Fruit fly (Drosophila melanogaster) whole organism, embryonic: Measurements from ENCODE around the gene mRpS26.
A peak's percentile ranks its signal among the peaks of the same experiment; 100 is the strongest.

ENCODE experiments used
- ATbp ChIP-seq: fragments of 200-800 bp; sonication (Bioruptor generic); optimal IDR thresholded peaks from 2 replicates; lab custom pipeline; 2017; ENCODE audit warnings: missing biosample characterization, mild to moderate bottlenecking, missing genetic modification characterization, missing genetic modification reagents
- Bdp1 ChIP-seq: fragments of 200-800 bp; sonication (Bioruptor generic); optimal IDR thresholded peaks from 3 replicates; lab custom pipeline; 2016; ENCODE audit warnings: missing biosample characterization, missing genetic modification characterization
- CG10209 ChIP-seq: fragments of 200-800 bp; sonication (Bioruptor generic); optimal IDR thresholded peaks from 3 replicates; lab custom pipeline; 2017; ENCODE audit warnings: missing biosample characterization, mild to moderate bottlenecking, missing genetic modification characterization, missing genetic modification reagents
- CG10979 ChIP-seq: fragments of 200-800 bp; sonication (Bioruptor generic); optimal IDR thresholded peaks from 2 replicates; lab custom pipeline; 2018; ENCODE audit warnings: missing biosample characterization, mild to moderate bottlenecking, missing genetic modification characterization, moderate library complexity
- CG12236 ChIP-seq: fragments of 200-800 bp; sonication (Bioruptor generic); optimal IDR thresholded peaks from 2 replicates; lab custom pipeline; 2016; ENCODE audit warnings: missing biosample characterization, missing genetic modification characterization
- CG12391 ChIP-seq: fragments of 200-800 bp; sonication (Bioruptor generic); optimal IDR thresholded peaks from 3 replicates; lab custom pipeline; 2018; ENCODE audit warnings: missing biosample characterization, mild to moderate bottlenecking, missing genetic modification characterization, moderate library complexity
- CG13424 ChIP-seq: fragments of 200-800 bp; sonication (Bioruptor generic); optimal IDR thresholded peaks from 2 replicates; lab custom pipeline; 2019; ENCODE audit warnings: missing biosample characterization, mild to moderate bottlenecking, missing genetic modification characterization, moderate library complexity
- CG1647 ChIP-seq: fragments of 200-800 bp; sonication (Bioruptor generic); optimal IDR thresholded peaks from 3 replicates; lab custom pipeline; 2016; ENCODE audit warnings: missing biosample characterization, missing genetic modification characterization
- CG18476 ChIP-seq: fragments of 200-800 bp; sonication (Bioruptor generic); optimal IDR thresholded peaks from 2 replicates; lab custom pipeline; 2016; ENCODE audit warnings: missing biosample characterization, mild to moderate bottlenecking, missing genetic modification characterization
- CG18599 ChIP-seq: fragments of 200-800 bp; sonication (Bioruptor generic); optimal IDR thresholded peaks from 3 replicates; lab custom pipeline; 2017; ENCODE audit warnings: missing biosample characterization, missing genetic modification characterization, mild to moderate bottlenecking, moderate library complexity, missing genetic modification reagents
- CG2875 ChIP-seq: fragments of 200-800 bp; sonication (Bioruptor generic); optimal IDR thresholded peaks from 2 replicates; lab custom pipeline; 2017; ENCODE audit warnings: missing biosample characterization, mild to moderate bottlenecking, missing genetic modification characterization, missing genetic modification reagents
- CG2889 ChIP-seq: fragments of 200-800 bp; sonication (Bioruptor generic); IDR thresholded peaks from 3 replicates; pipeline ENCODE4 v1.3.6; 2022; ENCODE audit warnings: missing biosample characterization, missing genetic modification characterization
- CG4424 ChIP-seq: fragments of 200-800 bp; sonication (Bioruptor generic); optimal IDR thresholded peaks from 3 replicates; lab custom pipeline; 2016; ENCODE audit warnings: missing biosample characterization, missing genetic modification characterization
- CG4730 ChIP-seq: fragments of 200-800 bp; sonication (Bioruptor generic); IDR thresholded peaks from 2 replicates; pipeline ENCODE4 v1.3.6; 2022; ENCODE audit warnings: missing biosample characterization, missing genetic modification characterization
- CG7928 ChIP-seq: fragments of 200-800 bp; sonication (Bioruptor generic); optimal IDR thresholded peaks from 2 replicates; lab custom pipeline; 2017; ENCODE audit warnings: missing biosample characterization, mild to moderate bottlenecking, missing genetic modification characterization
- CG7987 ChIP-seq: fragments of 200-800 bp; sonication (Bioruptor generic); optimal IDR thresholded peaks from 2 replicates; lab custom pipeline; 2018; ENCODE audit warnings: missing biosample characterization, mild to moderate bottlenecking, missing genetic modification characterization, moderate library complexity
- CG9437 ChIP-seq: fragments of 200-800 bp; sonication (Bioruptor generic); optimal IDR thresholded peaks from 2 replicates; lab custom pipeline; 2018; ENCODE audit warnings: missing biosample characterization, mild to moderate bottlenecking, missing genetic modification characterization
- CHES-1-like ChIP-seq: fragments of 200-800 bp; sonication (Bioruptor generic); optimal IDR thresholded peaks from 2 replicates; lab custom pipeline; 2016; ENCODE audit warnings: missing biosample characterization, missing genetic modification characterization
- Dll ChIP-seq: fragments of 200-800 bp; sonication (Bioruptor generic); IDR thresholded peaks from 4 replicates; pipeline ENCODE4 v1.3.6; 2022; ENCODE audit warnings: missing biosample characterization, missing genetic modification characterization; ENCODE audit not compliant: partially characterized antibody
- Ets65A ChIP-seq: fragments of 200-800 bp; sonication (Bioruptor generic); peaks from one replicate; lab custom pipeline; 2016; ENCODE audit warnings: missing biosample characterization, missing genetic modification characterization
- Jarid2 ChIP-seq: fragments of 200-800 bp; sonication (Bioruptor generic); optimal IDR thresholded peaks from 3 replicates; lab custom pipeline; 2017; ENCODE audit warnings: mild to moderate bottlenecking, missing biosample characterization, missing genetic modification reagents, missing genetic modification characterization
- NC2β ChIP-seq: fragments of 200-800 bp; sonication (Bioruptor generic); optimal IDR thresholded peaks from 2 replicates; lab custom pipeline; 2016; ENCODE audit warnings: missing biosample characterization, missing genetic modification characterization
- Nf-YC ChIP-seq: fragments of 200-800 bp; optimal IDR thresholded peaks from 3 replicates; lab custom pipeline; 2019; ENCODE audit warnings: missing biosample characterization, mild to moderate bottlenecking, missing genetic modification characterization, moderate library complexity
- Oli ChIP-seq: fragments of 200-800 bp; sonication (Bioruptor generic); optimal IDR thresholded peaks from 2 replicates; lab custom pipeline; 2018; ENCODE audit warnings: missing biosample characterization, mild to moderate bottlenecking, missing genetic modification characterization, moderate library complexity
- Xbp1 ChIP-seq: fragments of 200-800 bp; sonication (Bioruptor generic); optimal IDR thresholded peaks from 3 replicates; lab custom pipeline; 2016; ENCODE audit warnings: missing biosample characterization, mild to moderate bottlenecking, missing genetic modification characterization
- amos ChIP-seq: fragments of 200-800 bp; sonication (Bioruptor generic); IDR thresholded peaks from 2 replicates; pipeline ENCODE4 v1.3.6; 2022; ENCODE audit warnings: missing biosample characterization, missing genetic modification characterization; ENCODE audit not compliant: partially characterized antibody
- ara ChIP-seq: fragments of 200-800 bp; sonication (Bioruptor generic); IDR thresholded peaks from 2 replicates; pipeline ENCODE4 v1.3.6; 2022; ENCODE audit warnings: missing biosample characterization, missing genetic modification characterization
- bigmax ChIP-seq: fragments of 200-800 bp; sonication (Bioruptor generic); optimal IDR thresholded peaks from 2 replicates; lab custom pipeline; 2018; ENCODE audit warnings: missing biosample characterization, mild to moderate bottlenecking, missing genetic modification characterization
- chn ChIP-seq: fragments of 200-800 bp; sonication (Bioruptor generic); optimal IDR thresholded peaks from 2 replicates; lab custom pipeline; 2016; ENCODE audit warnings: missing biosample characterization, missing genetic modification characterization
- dm ChIP-seq: fragments of 200-800 bp; sonication (Bioruptor generic); optimal IDR thresholded peaks from 3 replicates; lab custom pipeline; 2016; ENCODE audit warnings: missing biosample characterization, missing genetic modification characterization
- en ChIP-seq: fragments of 200-800 bp; sonication (Bioruptor generic); optimal IDR thresholded peaks from 2 replicates; lab custom pipeline; 2016; ENCODE audit warnings: missing biosample characterization, missing genetic modification characterization
- exex ChIP-seq: fragments of 200-800 bp; sonication (Bioruptor generic); optimal IDR thresholded peaks from 4 replicates; lab custom pipeline; 2018; ENCODE audit warnings: missing biosample characterization, mild to moderate bottlenecking, missing genetic modification characterization, moderate library complexity
- eyg ChIP-seq: fragments of 200-800 bp; sonication (Bioruptor generic); optimal IDR thresholded peaks from 3 replicates; lab custom pipeline; 2016; ENCODE audit warnings: missing biosample characterization, missing genetic modification characterization
- gsb ChIP-seq: fragments of 200-800 bp; sonication (Bioruptor generic); IDR thresholded peaks from 2 replicates; pipeline ENCODE4 v1.3.6; 2022; ENCODE audit warnings: missing biosample characterization, missing genetic modification characterization
- hbn ChIP-seq: fragments of 200-800 bp; sonication (Bioruptor generic); IDR thresholded peaks from 2 replicates; pipeline ENCODE4 v1.3.6; 2022; ENCODE audit warnings: missing biosample characterization, missing genetic modification characterization; ENCODE audit not compliant: partially characterized antibody
- jigr1 ChIP-seq: fragments of 200-800 bp; sonication (Bioruptor generic); IDR thresholded peaks from 3 replicates; pipeline ENCODE4 v1.3.6; 2022; ENCODE audit warnings: missing biosample characterization, missing genetic modification characterization
- lbe ChIP-seq: fragments of 200-800 bp; sonication (Bioruptor generic); optimal IDR thresholded peaks from 2 replicates; lab custom pipeline; 2016; ENCODE audit warnings: missing biosample characterization, mild to moderate bottlenecking, missing genetic modification characterization
- lilli ChIP-seq: fragments of 200-800 bp; sonication (Bioruptor generic); optimal IDR thresholded peaks from 3 replicates; lab custom pipeline; 2016; ENCODE audit warnings: missing biosample characterization, missing genetic modification characterization
- org-1 ChIP-seq: fragments of 200-800 bp; sonication (Bioruptor generic); optimal IDR thresholded peaks from 2 replicates; lab custom pipeline; 2017; ENCODE audit warnings: missing biosample characterization, missing genetic modification characterization
- peb ChIP-seq: fragments of 200-800 bp; sonication (Bioruptor generic); IDR thresholded peaks from 2 replicates; pipeline ENCODE4 v1.3.6; 2022; ENCODE audit warnings: missing biosample characterization, missing genetic modification characterization
- pnt ChIP-seq: fragments of 200-800 bp; sonication (Bioruptor generic); optimal IDR thresholded peaks from 3 replicates; lab custom pipeline; 2016; ENCODE audit warnings: missing biosample characterization, missing genetic modification characterization
- pros ChIP-seq: fragments of 200-800 bp; sonication (Bioruptor generic); optimal IDR thresholded peaks from 3 replicates; lab custom pipeline; 2019; ENCODE audit warnings: missing biosample characterization, mild to moderate bottlenecking, missing genetic modification characterization, moderate library complexity
- pum ChIP-seq: fragments of 200-800 bp; sonication (Bioruptor generic); optimal IDR thresholded peaks from 2 replicates; lab custom pipeline; 2016; ENCODE audit warnings: missing biosample characterization, missing genetic modification characterization
- row ChIP-seq: fragments of 200-800 bp; sonication (Bioruptor generic); IDR thresholded peaks from 3 replicates; pipeline ENCODE4 v1.3.6; 2022; ENCODE audit warnings: missing biosample characterization, missing genetic modification characterization
- sens-2 ChIP-seq: fragments of 200-800 bp; sonication (Bioruptor generic); IDR thresholded peaks from 2 replicates; pipeline ENCODE4 v1.3.6; 2022; ENCODE audit warnings: missing biosample characterization, missing genetic modification characterization
- slou ChIP-seq: fragments of 200-800 bp; sonication (Bioruptor generic); optimal IDR thresholded peaks from 3 replicates; lab custom pipeline; 2016; ENCODE audit warnings: missing biosample characterization, missing genetic modification characterization
- tap ChIP-seq: fragments of 200-800 bp; optimal IDR thresholded peaks from 3 replicates; lab custom pipeline; 2019; ENCODE audit warnings: missing biosample characterization, mild to moderate bottlenecking, missing genetic modification characterization, moderate library complexity
- tgo ChIP-seq: fragments of 200-800 bp; sonication (Bioruptor generic); IDR thresholded peaks from 3 replicates; pipeline ENCODE4 v1.3.6; 2022; ENCODE audit warnings: missing biosample characterization, missing genetic modification characterization
- unpg ChIP-seq: fragments of 200-800 bp; sonication (Bioruptor generic); optimal IDR thresholded peaks from 3 replicates; lab custom pipeline; 2018; ENCODE audit warnings: missing biosample characterization, mild to moderate bottlenecking, missing genetic modification characterization, moderate library complexity

The mRpS26 gene

DNA sequence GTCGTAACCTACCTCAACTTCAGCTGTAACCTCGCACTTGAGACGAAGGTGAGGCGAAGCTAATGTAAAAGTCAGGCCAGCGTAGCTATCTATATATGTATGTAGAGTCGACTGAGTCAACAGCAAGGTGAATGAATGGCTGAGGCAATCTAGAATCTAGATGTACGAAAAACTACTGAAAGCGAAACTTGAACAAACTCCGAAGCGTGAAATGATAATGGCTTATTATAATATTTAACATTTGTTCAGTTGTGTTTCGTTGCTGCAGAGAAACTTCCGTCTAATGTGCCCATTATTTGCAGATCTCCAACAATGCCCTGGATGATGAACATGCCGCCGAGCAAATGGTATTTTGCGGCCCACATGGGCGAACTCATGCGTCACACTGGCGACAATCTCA, 38.2 kb downstream of the mRpS26 start (continued):
- TF ChIP-seq CG2889 (no peak), Dll (GFP tag; lab: Robert Waterston, UW) (no peak), CG18599 (GFP tag; lab: Kevin White, UChicago) (peak; percentile 52), CG12391 (no peak), peb (GFP tag; lab: Robert Waterston, UW) (no peak), Oli (no peak), Ets65A (GFP tag; lab: Kevin White, UChicago) (no peak), CHES-1-like (peak; percentile 8), CG10209 (peak; percentile 41), hbn (GFP tag; lab: Robert Waterston, UW) (no peak), amos (GFP tag; lab: Robert Waterston, UW) (no peak), lbe (GFP tag; lab: Kevin White, UChicago) (no peak), CG12236 (no peak), Bdp1 (GFP tag; lab: Kevin White, UChicago) (no peak), gsb (GFP tag; lab: Robert Waterston, UW) (no peak), Nf-YC (tag; lab: Kevin White, UChicago) (no peak), unpg (GFP tag; lab: Kevin White, UChicago) (peak; percentile 11), CG2875 (GFP tag; lab: Kevin White, UChicago) (peak; percentile 30), lilli (GFP tag; lab: Kevin White, UChicago) (no peak), pros (no peak), CG18476 (GFP tag; lab: Kevin White, UChicago) (no peak), CG4424 (no peak), dm (no peak), CG4730 (GFP tag; lab: Robert Waterston, UW) (no peak), chn (no peak), eyg (GFP tag; lab: Kevin White, UChicago) (no peak), ara (GFP tag; lab: Robert Waterston, UW) (no peak), CG9437 (GFP tag; lab: Kevin White, UChicago) (no peak), exex (tag; lab: Kevin White, UChicago) (no peak), CG1647 (GFP tag; lab: Kevin White, UChicago) (no peak), tap (tag; lab: Kevin White, UChicago) (no peak), tgo (GFP tag; lab: Robert Waterston, UW) (no peak), jigr1 (GFP tag; lab: Robert Waterston, UW) (no peak), slou (no peak), Xbp1 (GFP tag; lab: Kevin White, UChicago) (no peak), pum (no peak), CG7987 (GFP tag; lab: Kevin White, UChicago) (no peak), row (GFP tag; lab: Robert Waterston, UW) (no peak), CG10979 (no peak), org-1 (GFP tag; lab: Kevin White, UChicago) (no peak), Jarid2 (GFP tag; lab: Kevin White, UChicago) (no peak), CG13424 (no peak), en (GFP tag; lab: Kevin White, UChicago) (no peak), sens-2 (GFP tag; lab: Robert Waterston, UW) (no peak), bigmax (GFP tag; lab: Kevin White, UChicago) (no peak), ATbp (GFP tag; lab: Kevin White, UChicago) (peak; percentile 46), pnt (GFP tag; lab: Kevin White, UChicago) (no peak), NC2β (GFP tag; lab: Kevin White, UChicago) (no peak), CG7928 (GFP tag; lab: Kevin White, UChicago) (no peak)
